Fruit fly (Drosophila melanogaster) whole organism, embryonic: ENCODE results near the gene Fign.

Experiments
- Atf-2 ChIP-seq: fragments of 200-800 bp; sonication (Bioruptor generic); optimal IDR thresholded peaks from 2 replicates; lab custom pipeline; 2016; ENCODE audit warnings: missing biosample characterization, missing genetic modification characterization
- BEAF-32 ChIP-seq: fragments of 200-800 bp; sonication (Bioruptor generic); optimal IDR thresholded peaks from 3 replicates; lab custom pipeline; 2017; ENCODE audit warnings: missing biosample characterization, missing genetic modification characterization, mild to moderate bottlenecking, moderate library complexity, missing genetic modification reagents
- Bdp1 ChIP-seq: fragments of 200-800 bp; sonication (Bioruptor generic); optimal IDR thresholded peaks from 3 replicates; lab custom pipeline; 2016; ENCODE audit warnings: missing biosample characterization, missing genetic modification characterization
- Blimp-1 ChIP-seq: fragments of 200-800 bp; sonication (Bioruptor generic); optimal IDR thresholded peaks from 3 replicates; lab custom pipeline; 2018; ENCODE audit warnings: missing biosample characterization, missing genetic modification characterization, mild to moderate bottlenecking, moderate library complexity, missing genetic modification reagents
- CG11504 ChIP-seq: fragments of 200-800 bp; sonication (Bioruptor generic); optimal IDR thresholded peaks from 3 replicates; lab custom pipeline; 2019; ENCODE audit warnings: missing biosample characterization, mild to moderate bottlenecking, missing genetic modification characterization, moderate library complexity
- CG12391 ChIP-seq: fragments of 200-800 bp; sonication (Bioruptor generic); optimal IDR thresholded peaks from 3 replicates; lab custom pipeline; 2018; ENCODE audit warnings: missing biosample characterization, mild to moderate bottlenecking, missing genetic modification characterization, moderate library complexity
- CG14667 ChIP-seq: fragments of 200-800 bp; sonication (Bioruptor generic); IDR thresholded peaks from 2 replicates; pipeline ENCODE4 v1.3.6; 2022; ENCODE audit warnings: missing biosample characterization, missing genetic modification characterization
- CG15011 ChIP-seq: fragments of 200-800 bp; sonication (Bioruptor generic); optimal IDR thresholded peaks from 3 replicates; lab custom pipeline; 2018; ENCODE audit warnings: missing biosample characterization, mild to moderate bottlenecking, missing genetic modification characterization
- CG15269 ChIP-seq: fragments of 200-800 bp; sonication (Bioruptor generic); optimal IDR thresholded peaks from 2 replicates; lab custom pipeline; 2018; ENCODE audit warnings: missing biosample characterization, mild to moderate bottlenecking, missing genetic modification characterization, moderate library complexity
- CG3407 ChIP-seq: fragments of 200-800 bp; sonication (Bioruptor generic); optimal IDR thresholded peaks from 2 replicates; lab custom pipeline; 2018; ENCODE audit warnings: missing biosample characterization, mild to moderate bottlenecking, missing genetic modification characterization
- CG3838 ChIP-seq: fragments of 200-800 bp; sonication (Bioruptor generic); optimal IDR thresholded peaks from 3 replicates; lab custom pipeline; 2016; ENCODE audit warnings: missing biosample characterization, missing genetic modification characterization
- CG5180 ChIP-seq: fragments of 200-800 bp; sonication (Bioruptor generic); optimal IDR thresholded peaks from 3 replicates; lab custom pipeline; 2017; ENCODE audit warnings: missing biosample characterization, missing genetic modification characterization, mild to moderate bottlenecking, moderate library complexity, missing genetic modification reagents
- CG5245 ChIP-seq: fragments of 200-800 bp; sonication (Bioruptor generic); optimal IDR thresholded peaks from 3 replicates; lab custom pipeline; 2016; ENCODE audit warnings: missing biosample characterization, missing genetic modification characterization
- CG6654 ChIP-seq: fragments of 200-800 bp; sonication (Bioruptor generic); optimal IDR thresholded peaks from 2 replicates; lab custom pipeline; 2017; ENCODE audit warnings: missing biosample characterization, mild to moderate bottlenecking, missing genetic modification characterization
- CG6813 ChIP-seq: fragments of 200-800 bp; sonication (Bioruptor generic); optimal IDR thresholded peaks from 2 replicates; lab custom pipeline; 2017; ENCODE audit warnings: missing biosample characterization, missing genetic modification characterization, mild to moderate bottlenecking, moderate library complexity, missing genetic modification reagents
- CG7987 ChIP-seq: fragments of 200-800 bp; sonication (Bioruptor generic); optimal IDR thresholded peaks from 2 replicates; lab custom pipeline; 2018; ENCODE audit warnings: missing biosample characterization, mild to moderate bottlenecking, missing genetic modification characterization, moderate library complexity
- Doc3 ChIP-seq: fragments of 200-800 bp; sonication (Bioruptor generic); IDR thresholded peaks from 3 replicates; pipeline ENCODE4 v1.3.6; 2022; ENCODE audit warnings: missing biosample characterization, missing genetic modification characterization; ENCODE audit not compliant: partially characterized antibody
- E2f1 ChIP-seq: fragments of 200-800 bp; sonication (Bioruptor generic); IDR thresholded peaks from 2 replicates; pipeline ENCODE4 v1.3.6; 2022; ENCODE audit warnings: missing biosample characterization, missing genetic modification characterization
- ERR ChIP-seq: fragments of 200-800 bp; sonication (Bioruptor generic); optimal IDR thresholded peaks from 2 replicates; lab custom pipeline; 2016; ENCODE audit warnings: missing biosample characterization, missing genetic modification characterization
- H15 ChIP-seq: fragments of 200-800 bp; sonication (Bioruptor generic); IDR thresholded peaks from 3 replicates; pipeline ENCODE4 v1.3.6; 2022; ENCODE audit warnings: missing biosample characterization, missing genetic modification characterization
- HLH3B ChIP-seq: fragments of 200-800 bp; sonication (Bioruptor generic); IDR thresholded peaks from 2 replicates; pipeline ENCODE4 v1.3.6; 2022; ENCODE audit warnings: missing biosample characterization, missing genetic modification characterization
- HLHmδ ChIP-seq: fragments of 200-800 bp; sonication (Bioruptor generic); optimal IDR thresholded peaks from 2 replicates; lab custom pipeline; 2018; ENCODE audit warnings: missing biosample characterization, mild to moderate bottlenecking, missing genetic modification characterization, moderate library complexity
- Hey ChIP-seq: fragments of 200-800 bp; sonication (Bioruptor generic); optimal IDR thresholded peaks from 3 replicates; lab custom pipeline; 2018; ENCODE audit warnings: missing biosample characterization, mild to moderate bottlenecking, missing genetic modification characterization
- Taf1 ChIP-seq: fragments of 200-800 bp; sonication (Bioruptor generic); IDR thresholded peaks from 2 replicates; pipeline ENCODE4 v1.3.6; 2022; ENCODE audit warnings: missing biosample characterization, missing genetic modification characterization
- amos ChIP-seq: fragments of 200-800 bp; sonication (Bioruptor generic); IDR thresholded peaks from 2 replicates; pipeline ENCODE4 v1.3.6; 2022; ENCODE audit warnings: missing biosample characterization, missing genetic modification characterization; ENCODE audit not compliant: partially characterized antibody
- aop ChIP-seq: fragments of 200-800 bp; sonication (Bioruptor generic); IDR thresholded peaks from 2 replicates; pipeline ENCODE4 v1.3.6; 2022; ENCODE audit warnings: missing biosample characterization, missing genetic modification characterization
- chif ChIP-seq, 2 experiments: fragments of 200-800 bp; sonication (Bioruptor generic); optimal IDR thresholded peaks; 3 replicates each; lab custom pipeline; 2016; ENCODE audit warnings: missing biosample characterization in 2 of 2, missing genetic modification characterization in 2 of 2
- crc ChIP-seq: fragments of 200-800 bp; sonication (Bioruptor generic); optimal IDR thresholded peaks from 2 replicates; lab custom pipeline; 2016; ENCODE audit warnings: missing biosample characterization, missing genetic modification characterization
- dimm ChIP-seq: fragments of 200-800 bp; sonication (Bioruptor generic); IDR thresholded peaks from 2 replicates; pipeline ENCODE4 v1.3.6; 2022; ENCODE audit warnings: missing biosample characterization, missing genetic modification characterization
- ftz-f1 ChIP-seq: fragments of 200-800 bp; sonication (Bioruptor generic); optimal IDR thresholded peaks from 2 replicates; lab custom pipeline; 2016; ENCODE audit warnings: missing biosample characterization, missing genetic modification characterization
- gcm ChIP-seq: fragments of 200-800 bp; sonication (Bioruptor generic); optimal IDR thresholded peaks from 2 replicates; lab custom pipeline; 2019; ENCODE audit warnings: missing biosample characterization, mild to moderate bottlenecking, missing genetic modification characterization, moderate library complexity
- gfzf ChIP-seq: fragments of 200-800 bp; sonication (Bioruptor generic); optimal IDR thresholded peaks from 2 replicates; lab custom pipeline; 2016; ENCODE audit warnings: missing biosample characterization, mild to moderate bottlenecking, missing genetic modification characterization, moderate library complexity
- grau ChIP-seq: fragments of 200-800 bp; optimal IDR thresholded peaks from 3 replicates; lab custom pipeline; 2019; ENCODE audit warnings: missing biosample characterization, mild to moderate bottlenecking, missing genetic modification characterization, moderate library complexity
- hbn ChIP-seq: fragments of 200-800 bp; sonication (Bioruptor generic); IDR thresholded peaks from 2 replicates; pipeline ENCODE4 v1.3.6; 2022; ENCODE audit warnings: missing biosample characterization, missing genetic modification characterization; ENCODE audit not compliant: partially characterized antibody
- hkb ChIP-seq, 2 experiments: fragments of 200-800 bp in 1 of 2; fragments of >200 bp in 1 of 2; sonication (Bioruptor generic) in 1 of 2; IDR thresholded peaks in 1 of 2; optimal IDR thresholded peaks in 1 of 2; 2 replicates each; pipeline versions ENCODE4 v1.3.6 to Lab custom; 2017 to 2022; ENCODE audit warnings: missing biosample characterization in 1 of 2, missing genetic modification characterization in 1 of 2
- hth ChIP-seq: fragments of >200 bp; optimal IDR thresholded peaks from 2 replicates; lab custom pipeline; 2017; ENCODE audit warnings: inconsistent platforms
- kay ChIP-seq: fragments of 200-800 bp; sonication (Bioruptor generic); optimal IDR thresholded peaks from 2 replicates; lab custom pipeline; 2016; ENCODE audit warnings: missing biosample characterization, missing genetic modification characterization
- maf-S ChIP-seq: fragments of 200-800 bp; sonication (Bioruptor generic); optimal IDR thresholded peaks from 2 replicates; lab custom pipeline; 2016; ENCODE audit warnings: missing biosample characterization, missing genetic modification characterization
- mam ChIP-seq: fragments of 200-800 bp; sonication (Bioruptor generic); optimal IDR thresholded peaks from 3 replicates; lab custom pipeline; 2016; ENCODE audit warnings: missing biosample characterization, missing genetic modification characterization
- pb ChIP-seq: fragments of 200-800 bp; sonication (Bioruptor generic); optimal IDR thresholded peaks from 3 replicates; lab custom pipeline; 2016; ENCODE audit warnings: missing biosample characterization, missing genetic modification characterization
- sc ChIP-seq, 3 experiments: fragments of >200 bp in 2 of 3; fragments of 200-800 bp in 1 of 3; sonication (Bioruptor generic) in 1 of 3; optimal IDR thresholded peaks; 2 replicates in 2 of 3; 3 replicates in 1 of 3; lab custom pipeline; 2017; ENCODE audit warnings: mild to moderate bottlenecking in 1 of 3, missing biosample characterization in 1 of 3, missing genetic modification characterization in 1 of 3, missing genetic modification reagents in 1 of 3
- sim ChIP-seq: fragments of 200-800 bp; sonication (Bioruptor generic); IDR thresholded peaks from 2 replicates; pipeline ENCODE4 v1.3.6; 2022; ENCODE audit warnings: missing biosample characterization, missing genetic modification characterization
- slou ChIP-seq: fragments of 200-800 bp; sonication (Bioruptor generic); optimal IDR thresholded peaks from 3 replicates; lab custom pipeline; 2016; ENCODE audit warnings: missing biosample characterization, missing genetic modification characterization
- tap ChIP-seq: fragments of 200-800 bp; optimal IDR thresholded peaks from 3 replicates; lab custom pipeline; 2019; ENCODE audit warnings: missing biosample characterization, mild to moderate bottlenecking, missing genetic modification characterization, moderate library complexity
- tio ChIP-seq: fragments of 200-800 bp; sonication (Bioruptor generic); optimal IDR thresholded peaks from 2 replicates; lab custom pipeline; 2017; ENCODE audit warnings: missing biosample characterization, missing genetic modification characterization, inconsistent platforms
- vnd ChIP-seq: fragments of 200-800 bp; sonication (Bioruptor generic); IDR thresholded peaks from 3 replicates; pipeline ENCODE4 v1.3.6; 2022; ENCODE audit warnings: missing biosample characterization, missing genetic modification characterization; ENCODE audit not compliant: partially characterized antibody
- wor ChIP-seq: fragments of 200-800 bp; sonication (Bioruptor generic); IDR thresholded peaks from 2 replicates; pipeline ENCODE4 v1.3.6; 2022; ENCODE audit warnings: missing biosample characterization, missing genetic modification characterization
- zfh1 ChIP-seq: fragments of 200-800 bp; sonication (Bioruptor generic); IDR thresholded peaks from 3 replicates; pipeline ENCODE4 v1.3.6; 2022; ENCODE audit warnings: missing biosample characterization, missing genetic modification characterization

The Fign gene

DNA sequence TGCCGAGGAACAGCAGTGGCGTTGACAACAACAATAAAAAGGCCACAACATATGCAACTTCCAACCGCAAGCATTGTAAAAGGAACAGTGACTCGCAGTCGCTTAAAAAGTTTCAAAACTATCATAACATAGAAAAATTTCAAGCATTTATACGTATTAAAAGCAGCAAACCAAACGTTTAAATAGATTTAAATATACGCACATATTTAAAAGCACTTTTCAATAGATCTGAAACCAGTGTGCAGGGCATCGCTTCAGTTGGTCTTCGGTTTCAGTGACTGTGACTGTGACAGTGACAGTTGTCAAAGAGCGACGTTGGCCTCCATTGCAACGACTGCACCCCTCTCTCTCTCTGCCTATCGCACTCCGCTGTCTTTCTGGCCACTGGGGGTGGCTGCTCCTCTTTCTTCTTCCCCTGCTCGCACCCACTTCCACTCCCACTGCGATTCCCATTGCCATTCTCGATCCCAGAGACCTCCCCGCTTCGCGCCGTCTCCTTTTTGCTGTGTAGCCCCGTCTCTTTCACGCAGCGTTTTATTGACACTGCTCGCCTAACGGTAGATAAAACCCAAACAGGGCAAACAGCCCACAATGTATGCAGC lies 28.6 kb upstream of the Fign start (continued):
- TF ChIP-seq maf-S (GFP tag; lab: Kevin White, UChicago) (peak; percentile 13), Taf1 (GFP tag; lab: Robert Waterston, UW) (0 out of 2 replicates have a peak, but pooled peaks have one; percentile 34), Hey (tag; lab: Kevin White, UChicago) (no peak), CG15011 (GFP tag; lab: Kevin White, UChicago) (peak; percentile 39), wor (GFP tag; lab: Robert Waterston, UW) (peak; percentile 84), CG6654 (GFP tag; lab: Kevin White, UChicago) (peak; percentile 62), CG5180 (GFP tag; lab: Kevin White, UChicago) (peak; percentile 72), zfh1 (GFP tag; lab: Robert Waterston, UW) (peak; percentile 92), gfzf (GFP tag; lab: Kevin White, UChicago) (no peak), CG3838 (GFP tag; lab: Kevin White, UChicago) (no peak), amos (GFP tag; lab: Robert Waterston, UW) (no peak), CG11504 (tag; lab: Kevin White, UChicago) (peak; percentile 83), crc (GFP tag; lab: Kevin White, UChicago) (peak; percentile 32), hkb (optimal IDR thresholded peaks at IDR 0.05; lab: Kevin White, UChicago) (no peak), hkb (GFP tag; IDR thresholded peaks at IDR 0.05; lab: Robert Waterston, UW) (peak; percentile 91), CG12391 (tag; lab: Kevin White, UChicago) (peak; percentile 84), hth (no peak), BEAF-32 (GFP tag; lab: Kevin White, UChicago) (no peak), HLH3B (GFP tag; lab: Robert Waterston, UW) (peak; percentile 93), kay (GFP tag; lab: Kevin White, UChicago) (peak; percentile 68), E2f1 (GFP tag; lab: Robert Waterston, UW) (peak; percentile 89), sim (GFP tag; lab: Robert Waterston, UW) (peak; percentile 67), mam (GFP tag; lab: Kevin White, UChicago) (peak; percentile 38), HLHmδ (no peak), ftz-f1 (GFP tag; lab: Kevin White, UChicago) (no peak), gcm (GFP tag; lab: Kevin White, UChicago) (peak; percentile 81), chif (GFP tag; optimal IDR thresholded peaks at IDR 0.05; lab: Kevin White, UChicago) (peak; percentile 71 to 75), slou (GFP tag; lab: Kevin White, UChicago) (no peak), aop (GFP tag; lab: Robert Waterston, UW) (peak; percentile 78; the same call in 1 of the 2 replicates), H15 (GFP tag; lab: Robert Waterston, UW) (peak; percentile 90), sc (optimal IDR thresholded peaks at IDR 0.05; lab: Kevin White, UChicago) (no peak), sc (GFP tag; optimal IDR thresholded peaks at IDR 0.05; lab: Kevin White, UChicago) (peak; percentile 82), Doc3 (no peak), tio (GFP tag; lab: Kevin White, UChicago) (peak; percentile 61), grau (tag; lab: Kevin White, UChicago) (peak; percentile 64), tap (tag; lab: Kevin White, UChicago) (peak; percentile 79), Bdp1 (GFP tag; lab: Kevin White, UChicago) (peak; percentile 60), pb (peak; percentile 30), Blimp-1 (GFP tag; lab: Kevin White, UChicago) (peak; percentile 91), CG5245 (peak; percentile 48), CG7987 (no peak), CG14667 (GFP tag; lab: Robert Waterston, UW) (peak; percentile 89), dimm (GFP tag; lab: Robert Waterston, UW) (peak; percentile 74), vnd (GFP tag; lab: Robert Waterston, UW) (peak; percentile 44; the same call in 2 of the 3 replicates), CG3407 (GFP tag; lab: Kevin White, UChicago) (peak; percentile 86), hbn (GFP tag; lab: Robert Waterston, UW) (no peak), CG15269 (tag; lab: Kevin White, UChicago) (peak; percentile 77), Atf-2 (peak; percentile 63), ERR (GFP tag; lab: Kevin White, UChicago) (peak; percentile 17), CG6813 (GFP tag; lab: Kevin White, UChicago) (peak; percentile 60)
